Fruit fly (Drosophila melanogaster) Kc167 (cell line): ENCODE data around the gene CG4942.

Source experiments
- h ChIP-seq: fragments of >200 bp; optimal IDR thresholded peaks from 3 replicates; lab custom pipeline; 2018; ENCODE audit warnings: missing external identifiers
- psq ChIP-seq: fragments of >200 bp; optimal IDR thresholded peaks from 2 replicates; lab custom pipeline; 2017; ENCODE audit warnings: missing external identifiers

dm6 chr3L:9064207-9064754, 8.6 kb upstream of the CG4942 start:
- no peak for TF ChIP-seq psq (lab: Kevin White, UChicago)
- no peak for TF ChIP-seq h (lab: Kevin White, UChicago)
